Worm (Caenorhabditis elegans): ENCODE data around the gene srw-9.
A peak's percentile ranks its signal among the peaks of the same experiment; 100 is the strongest.

Gene srw-9

ce11 chrIII:12789420-12789819 is 32.0 kb downstream of the srw-9 start, which contains the start of gene BE10.1:
BE10.1 (minus strand) TSS chrIII:12789520.
- TF ChIP-seq F26F4.8 (GFP tag; conservative IDR thresholded peaks at IDR 0.05): no peak
- TF ChIP-seq nhr-77 (tag; optimal IDR thresholded peaks at IDR 0.05): no peak
- no peak for TF ChIP-seq madf-5 (GFP tag; IDR thresholded peaks at IDR 0.05)
- TF ChIP-seq hlh-11 (tag; optimal IDR thresholded peaks at IDR 0.05): no peak
- TF ChIP-seq attf-4 (tag; optimal IDR thresholded peaks at IDR 0.05): no peak
- TF ChIP-seq dmd-9 (GFP tag; IDR thresholded peaks at IDR 0.05): no peak
- TF ChIP-seq nhr-111 (GFP tag; optimal IDR thresholded peaks at IDR 0.05): no peak
- TF ChIP-seq zfp-3 (GFP tag; conservative IDR thresholded peaks at IDR 0.05): no peak
- TF ChIP-seq dpl-1 (GFP tag; optimal IDR thresholded peaks at IDR 0.05): no peak
- no peak for TF ChIP-seq zag-1 (tag; optimal IDR thresholded peaks at IDR 0.05)
- no peak for TF ChIP-seq nhr-102 (tag; optimal IDR thresholded peaks at IDR 0.05)
- no peak for TF ChIP-seq nhr-28 (tag; optimal IDR thresholded peaks at IDR 0.05)
- TF ChIP-seq tra-1 (GFP tag; IDR thresholded peaks at IDR 0.05): no peak
- no peak for TF ChIP-seq lin-29 (GFP tag; IDR thresholded peaks at IDR 0.05)
- no peak for TF ChIP-seq ztf-11 (tag; optimal IDR thresholded peaks at IDR 0.05)
- no peak for TF ChIP-seq lin-38 (GFP tag; IDR thresholded peaks at IDR 0.05)
- no peak for TF ChIP-seq madf-9 (GFP tag; conservative IDR thresholded peaks at IDR 0.05)
- no peak for TF ChIP-seq ceh-44 (GFP tag; IDR thresholded peaks at IDR 0.05)
- no peak for TF ChIP-seq mxl-3 (GFP tag; optimal IDR thresholded peaks at IDR 0.05)
- TF ChIP-seq ZK546.5 (tag; optimal IDR thresholded peaks at IDR 0.05): no peak

- TF ChIP-seq egl-27 (tag; optimal IDR thresholded peaks at IDR 0.05) (no peak), madf-5 (GFP tag; IDR thresholded peaks at IDR 0.05) (no peak), ceh-28 (tag; optimal IDR thresholded peaks at IDR 0.05) (peak; percentile 95), egl-43 (GFP tag; IDR thresholded peaks at IDR 0.05) (no peak)
These were observed 36.7 kb downstream of the srw-9 start for ce11 chrIII:12794200-12794599.

- TF ChIP-seq lin-38 (GFP tag; IDR thresholded peaks at IDR 0.05): no peak
- no peak for TF ChIP-seq sdz-12 (GFP tag; optimal IDR thresholded peaks at IDR 0.05)
- peak; percentile 9 for TF ChIP-seq nhr-28 (tag; optimal IDR thresholded peaks at IDR 0.05)
- TF ChIP-seq pha-4 (GFP tag; IDR thresholded peaks at IDR 0.05): no peak
- TF ChIP-seq pha-4 (tag; optimal IDR thresholded peaks at IDR 0.05): no peak
- TF ChIP-seq lir-3 (tag; optimal IDR thresholded peaks at IDR 0.05): no peak
These were observed 41.0 kb downstream of the srw-9 start, which contains the start of gene agmo-1 for ce11 chrIII:12798469-12798868. agmo-1 (minus strand) TSS chrIII:12798569.

- TF ChIP-seq mdl-1 (tag; optimal IDR thresholded peaks at IDR 0.05) (peak in 1 of 2 experiments; percentile 23), nhr-28 (tag; optimal IDR thresholded peaks at IDR 0.05) (peak; percentile 43), lin-29 (GFP tag; IDR thresholded peaks at IDR 0.05) (no peak), mxl-3 (GFP tag; optimal IDR thresholded peaks at IDR 0.05) (peak; percentile 66), hlh-11 (tag; optimal IDR thresholded peaks at IDR 0.05) (peak; percentile 68), hlh-30 (tag; optimal IDR thresholded peaks at IDR 0.05; ENCODE audit: insufficient read depth) (peak; percentile 51)
These were observed 43.1 kb downstream of the srw-9 start for ce11 chrIII:12800529-12800928.

- no peak for TF ChIP-seq skn-1 (tag; optimal IDR thresholded peaks at IDR 0.05)
- no peak for TF ChIP-seq unc-130 (GFP tag; optimal IDR thresholded peaks at IDR 0.05)
- TF ChIP-seq duxl-1 (tag; optimal IDR thresholded peaks at IDR 0.05; ENCODE audit: poor library complexity): no peak
- TF ChIP-seq zip-11 (GFP tag; IDR thresholded peaks at IDR 0.05): no peak
- no peak for TF ChIP-seq dmd-8 (GFP tag; IDR thresholded peaks at IDR 0.05)
- TF ChIP-seq ceh-82 (tag; optimal IDR thresholded peaks at IDR 0.05): no peak
- no peak for TF ChIP-seq lir-3 (tag; optimal IDR thresholded peaks at IDR 0.05)
- TF ChIP-seq lim-7 (GFP tag; IDR thresholded peaks at IDR 0.05): no peak
- no peak for TF ChIP-seq spr-3 (GFP tag; optimal IDR thresholded peaks at IDR 0.05)
- no peak for TF ChIP-seq lin-38 (GFP tag; IDR thresholded peaks at IDR 0.05)
- TF ChIP-seq nhr-77 (tag; optimal IDR thresholded peaks at IDR 0.05): no peak
- TF ChIP-seq fkh-10 (GFP tag; optimal IDR thresholded peaks at IDR 0.05): no peak
- no peak for TF ChIP-seq T26A8.4 (GFP tag; IDR thresholded peaks at IDR 0.05)
- no peak for TF ChIP-seq aly-2 (tag; optimal IDR thresholded peaks at IDR 0.05)
These were observed 49.2 kb downstream of the srw-9 start, which contains the start of gene BE10.5 for ce11 chrIII:12806712-12807111. BE10.5 (minus strand) TSS chrIII:12806812.
